Fruit fly (Drosophila melanogaster) whole organism, embryonic: Measurements from ENCODE around the gene brat.

Experiments
- Atf3 ChIP-seq: fragments of 200-800 bp; sonication (Bioruptor generic); optimal IDR thresholded peaks from 3 replicates; lab custom pipeline; 2016; ENCODE audit warnings: missing biosample characterization, missing genetic modification characterization
- C15 ChIP-seq: fragments of 200-800 bp; sonication (Bioruptor generic); IDR thresholded peaks from 3 replicates; pipeline ENCODE4 v1.3.6; 2022; ENCODE audit warnings: missing biosample characterization, missing genetic modification characterization
- CG10565 ChIP-seq: fragments of 200-800 bp; sonication (Bioruptor generic); optimal IDR thresholded peaks from 3 replicates; lab custom pipeline; 2016; ENCODE audit warnings: missing biosample characterization, mild to moderate bottlenecking, missing genetic modification characterization
- CG10959 ChIP-seq: fragments of 200-800 bp; sonication (Bioruptor generic); IDR thresholded peaks from 2 replicates; pipeline ENCODE4 v1.3.6; 2022; ENCODE audit warnings: missing biosample characterization, missing genetic modification characterization
- CG12104 ChIP-seq: fragments of 200-800 bp; sonication (Bioruptor generic); optimal IDR thresholded peaks from 3 replicates; lab custom pipeline; 2016; ENCODE audit warnings: missing biosample characterization, missing genetic modification characterization
- CG12659 ChIP-seq: fragments of 200-800 bp; sonication (Bioruptor generic); optimal IDR thresholded peaks from 3 replicates; lab custom pipeline; 2017; ENCODE audit warnings: mild to moderate bottlenecking, missing biosample characterization, missing genetic modification reagents, missing genetic modification characterization
- CG12942 ChIP-seq: fragments of 200-800 bp; sonication (Bioruptor generic); optimal IDR thresholded peaks from 3 replicates; lab custom pipeline; 2016; ENCODE audit warnings: missing biosample characterization, missing genetic modification characterization
- CG16813 ChIP-seq: fragments of 200-800 bp; sonication (Bioruptor generic); IDR thresholded peaks from 3 replicates; pipeline ENCODE4 v1.3.6; 2022; ENCODE audit warnings: missing biosample characterization, missing genetic modification characterization; ENCODE audit not compliant: partially characterized antibody
- CG16815 ChIP-seq: fragments of 200-800 bp; sonication (Bioruptor generic); optimal IDR thresholded peaks from 3 replicates; lab custom pipeline; 2017; ENCODE audit warnings: missing biosample characterization, mild to moderate bottlenecking, missing genetic modification characterization
- CG17328 ChIP-seq: fragments of 200-800 bp; sonication (Bioruptor generic); IDR thresholded peaks from 2 replicates; pipeline ENCODE4 v1.3.6; 2022; ENCODE audit warnings: missing biosample characterization, missing genetic modification characterization
- CG17829 ChIP-seq: fragments of 200-800 bp; optimal IDR thresholded peaks from 2 replicates; lab custom pipeline; 2019; ENCODE audit warnings: missing biosample characterization, mild to moderate bottlenecking, missing genetic modification characterization, moderate library complexity
- CG18764 ChIP-seq: fragments of 200-800 bp; sonication (Bioruptor generic); optimal IDR thresholded peaks from 3 replicates; lab custom pipeline; 2016; ENCODE audit warnings: missing biosample characterization, missing genetic modification characterization
- CG3838 ChIP-seq: fragments of 200-800 bp; sonication (Bioruptor generic); optimal IDR thresholded peaks from 3 replicates; lab custom pipeline; 2016; ENCODE audit warnings: missing biosample characterization, missing genetic modification characterization
- CG4282 ChIP-seq: fragments of 200-800 bp; sonication (Bioruptor generic); optimal IDR thresholded peaks from 2 replicates; lab custom pipeline; 2016; ENCODE audit warnings: missing biosample characterization, missing genetic modification characterization
- CG43689 ChIP-seq: fragments of 200-800 bp; sonication (Bioruptor generic); IDR thresholded peaks from 2 replicates; pipeline ENCODE4 v1.3.6; 2022; ENCODE audit warnings: missing biosample characterization, missing genetic modification characterization
- CG5953 ChIP-seq: fragments of 200-800 bp; sonication (Bioruptor generic); IDR thresholded peaks from 2 replicates; pipeline ENCODE4 v1.3.6; 2022; ENCODE audit warnings: missing biosample characterization, missing genetic modification characterization
- CG7372 ChIP-seq: fragments of 200-800 bp; sonication (Bioruptor generic); IDR thresholded peaks from 2 replicates; pipeline ENCODE4 v1.3.6; 2022; ENCODE audit warnings: missing biosample characterization, missing genetic modification characterization
- CG7786 ChIP-seq: fragments of 200-800 bp; sonication (Bioruptor generic); optimal IDR thresholded peaks from 2 replicates; lab custom pipeline; 2016; ENCODE audit warnings: missing biosample characterization, missing genetic modification characterization
- CG8290 ChIP-seq, 3 experiments: fragments of 200-800 bp; sonication (Bioruptor generic); optimal IDR thresholded peaks; 2 replicates each; lab custom pipeline; 2016 to 2019; ENCODE audit warnings: missing biosample characterization in 3 of 3, missing genetic modification characterization in 3 of 3, mild to moderate bottlenecking in 2 of 3, moderate library complexity in 1 of 3
- CG8359 ChIP-seq: fragments of 200-800 bp; sonication (Bioruptor generic); optimal IDR thresholded peaks from 2 replicates; lab custom pipeline; 2017; ENCODE audit warnings: missing biosample characterization, mild to moderate bottlenecking, missing genetic modification characterization, borderline replicate concordance
- CG9437 ChIP-seq: fragments of 200-800 bp; sonication (Bioruptor generic); optimal IDR thresholded peaks from 2 replicates; lab custom pipeline; 2018; ENCODE audit warnings: missing biosample characterization, mild to moderate bottlenecking, missing genetic modification characterization
- Chrac-16 ChIP-seq: fragments of 200-800 bp; sonication (Bioruptor generic); optimal IDR thresholded peaks from 3 replicates; lab custom pipeline; 2016; ENCODE audit warnings: missing biosample characterization, missing genetic modification characterization
- CkIIα-i1 ChIP-seq: fragments of 200-800 bp; sonication (Bioruptor generic); IDR thresholded peaks from 2 replicates; pipeline ENCODE4 v1.3.6; 2022; ENCODE audit warnings: missing biosample characterization, missing genetic modification characterization
- CoRest ChIP-seq: fragments of 200-800 bp; sonication (Bioruptor generic); optimal IDR thresholded peaks from 3 replicates; lab custom pipeline; 2018; ENCODE audit warnings: missing biosample characterization, mild to moderate bottlenecking, missing genetic modification characterization, moderate library complexity
- Dp ChIP-seq: fragments of 200-800 bp; sonication (Bioruptor generic); optimal IDR thresholded peaks from 2 replicates; lab custom pipeline; 2018; ENCODE audit warnings: missing biosample characterization, mild to moderate bottlenecking, missing genetic modification characterization, moderate library complexity
- Elba2 ChIP-seq: fragments of 200-800 bp; sonication (Bioruptor generic); optimal IDR thresholded peaks from 3 replicates; lab custom pipeline; 2016; ENCODE audit warnings: missing biosample characterization, missing genetic modification characterization
- Fer3 ChIP-seq: fragments of 200-800 bp; sonication (Bioruptor generic); optimal IDR thresholded peaks from 2 replicates; lab custom pipeline; 2018; ENCODE audit warnings: missing biosample characterization, mild to moderate bottlenecking, missing genetic modification characterization, moderate library complexity
- HLH3B ChIP-seq: fragments of 200-800 bp; sonication (Bioruptor generic); IDR thresholded peaks from 2 replicates; pipeline ENCODE4 v1.3.6; 2022; ENCODE audit warnings: missing biosample characterization, missing genetic modification characterization
- Lhr ChIP-seq: fragments of 200-800 bp; sonication (Bioruptor generic); optimal IDR thresholded peaks from 3 replicates; lab custom pipeline; 2017; ENCODE audit warnings: mild to moderate bottlenecking, missing biosample characterization, missing genetic modification reagents, missing genetic modification characterization
- Nf-YC ChIP-seq: fragments of 200-800 bp; optimal IDR thresholded peaks from 3 replicates; lab custom pipeline; 2019; ENCODE audit warnings: missing biosample characterization, mild to moderate bottlenecking, missing genetic modification characterization, moderate library complexity
- Optix ChIP-seq: fragments of 200-800 bp; sonication (Bioruptor generic); IDR thresholded peaks from 3 replicates; pipeline ENCODE4 v1.3.6; 2022; ENCODE audit warnings: missing biosample characterization, missing genetic modification characterization
- TFAM ChIP-seq: fragments of 200-800 bp; sonication (Bioruptor generic); optimal IDR thresholded peaks from 2 replicates; lab custom pipeline; 2017; ENCODE audit warnings: missing biosample characterization, missing genetic modification characterization, inconsistent platforms
- Vsx1 ChIP-seq: fragments of 200-800 bp; sonication (Bioruptor generic); optimal IDR thresholded peaks from 2 replicates; lab custom pipeline; 2017; ENCODE audit warnings: missing biosample characterization, mild to moderate bottlenecking, missing genetic modification characterization, missing genetic modification reagents
- ab ChIP-seq: fragments of 200-800 bp; sonication (Bioruptor generic); optimal IDR thresholded peaks from 2 replicates; lab custom pipeline; 2016; ENCODE audit warnings: missing biosample characterization, missing genetic modification characterization
- bigmax ChIP-seq: fragments of 200-800 bp; sonication (Bioruptor generic); optimal IDR thresholded peaks from 2 replicates; lab custom pipeline; 2018; ENCODE audit warnings: missing biosample characterization, mild to moderate bottlenecking, missing genetic modification characterization
- cas ChIP-seq: fragments of 200-800 bp; sonication (Bioruptor generic); IDR thresholded peaks from 2 replicates; pipeline ENCODE4 v1.3.6; 2022; ENCODE audit warnings: missing biosample characterization, missing genetic modification characterization
- chinmo ChIP-seq: fragments of 200-800 bp; sonication (Bioruptor generic); IDR thresholded peaks from 4 replicates; pipeline ENCODE4 v1.3.6; 2022; ENCODE audit warnings: missing biosample characterization, missing genetic modification characterization; ENCODE audit not compliant: partially characterized antibody
- crp ChIP-seq, 2 experiments: fragments of 200-800 bp; sonication (Bioruptor generic); optimal IDR thresholded peaks; 2 replicates in 1 of 2; 3 replicates in 1 of 2; lab custom pipeline; 2017; ENCODE audit warnings: missing biosample characterization in 2 of 2, missing genetic modification characterization in 2 of 2, mild to moderate bottlenecking in 1 of 2, moderate library complexity in 1 of 2
- emc ChIP-seq: fragments of 200-800 bp; sonication (Bioruptor generic); optimal IDR thresholded peaks from 2 replicates; lab custom pipeline; 2016; ENCODE audit warnings: missing biosample characterization, missing genetic modification characterization
- grau ChIP-seq: fragments of 200-800 bp; optimal IDR thresholded peaks from 3 replicates; lab custom pipeline; 2019; ENCODE audit warnings: missing biosample characterization, mild to moderate bottlenecking, missing genetic modification characterization, moderate library complexity
- lbe ChIP-seq: fragments of 200-800 bp; sonication (Bioruptor generic); optimal IDR thresholded peaks from 2 replicates; lab custom pipeline; 2016; ENCODE audit warnings: missing biosample characterization, mild to moderate bottlenecking, missing genetic modification characterization
- lov ChIP-seq, 2 experiments: fragments of 200-800 bp in 1 of 2; fragments of >200 bp in 1 of 2; sonication (Bioruptor generic) in 1 of 2; IDR thresholded peaks in 1 of 2; optimal IDR thresholded peaks in 1 of 2; 2 replicates in 1 of 2; 3 replicates in 1 of 2; pipeline versions ENCODE4 v1.3.6 to Lab custom; 2017 to 2022; ENCODE audit warnings: missing biosample characterization in 1 of 2, missing genetic modification characterization in 1 of 2
- nerfin-2 ChIP-seq: fragments of 200-800 bp; sonication (Bioruptor generic); IDR thresholded peaks from 2 replicates; pipeline ENCODE4 v1.3.6; 2022; ENCODE audit warnings: missing biosample characterization, missing genetic modification characterization; ENCODE audit not compliant: partially characterized antibody
- rib ChIP-seq: fragments of 200-800 bp; sonication (Bioruptor generic); IDR thresholded peaks from 2 replicates; pipeline ENCODE4 v1.3.6; 2022; ENCODE audit warnings: missing biosample characterization, missing genetic modification characterization
- run ChIP-seq: fragments of 200-800 bp; sonication (Bioruptor generic); optimal IDR thresholded peaks from 3 replicates; lab custom pipeline; 2018; ENCODE audit warnings: missing biosample characterization, mild to moderate bottlenecking, missing genetic modification characterization
- schlank ChIP-seq: fragments of 200-800 bp; sonication (Bioruptor generic); optimal IDR thresholded peaks from 2 replicates; lab custom pipeline; 2018; ENCODE audit warnings: missing biosample characterization, mild to moderate bottlenecking, missing genetic modification characterization
- unc-4 ChIP-seq: fragments of 200-800 bp; sonication (Bioruptor generic); IDR thresholded peaks from 2 replicates; pipeline ENCODE4 v1.3.6; 2022; ENCODE audit warnings: missing biosample characterization, missing genetic modification characterization; ENCODE audit not compliant: partially characterized antibody
- usp ChIP-seq: fragments of >200 bp; optimal IDR thresholded peaks from 2 replicates; lab custom pipeline; 2017; ENCODE audit warnings: missing biosample characterization, missing genetic modification characterization

Gene brat

DNA sequence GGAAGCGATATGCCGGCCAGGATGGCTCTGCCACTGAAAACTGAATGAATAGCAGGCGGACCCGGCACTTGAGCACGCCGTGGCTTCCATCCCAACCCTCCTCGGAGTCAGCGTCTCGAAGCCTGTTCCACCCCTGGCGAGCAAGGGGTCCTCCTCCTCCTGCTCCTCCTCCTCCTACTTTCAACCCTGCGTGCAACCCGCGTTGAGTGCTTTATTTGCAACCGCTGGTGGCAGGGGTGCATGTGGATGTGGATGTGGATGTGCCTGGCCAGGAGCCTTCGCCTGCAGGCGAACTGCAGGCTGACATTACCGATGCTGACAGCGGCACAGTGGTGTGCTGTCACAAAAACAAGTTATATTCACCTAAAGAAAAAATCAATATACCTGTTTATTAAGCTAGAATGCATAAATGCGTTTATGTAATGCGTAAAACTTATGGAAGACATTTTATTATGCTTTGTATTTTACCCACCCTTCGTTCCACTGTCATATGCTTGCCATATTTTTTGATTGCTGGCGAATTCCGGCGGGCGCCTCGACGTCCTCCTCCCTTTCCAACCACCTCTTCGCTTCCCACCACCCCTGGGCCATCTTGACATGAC is 62.9 kb downstream of the brat start (continued):
- TF ChIP-seq CG17829 (peak; percentile 60), CG18764 (GFP tag; lab: Kevin White, UChicago) (peak; percentile 22), lbe (peak; percentile 44), CoRest (tag; lab: Kevin White, UChicago) (peak; percentile 50), CG7786 (peak; percentile 38), CG12104 (GFP tag; lab: Kevin White, UChicago) (no peak), grau (tag; lab: Kevin White, UChicago) (peak; percentile 60), CG10959 (peak; percentile 79), crp (GFP tag; optimal IDR thresholded peaks at IDR 0.05; lab: Kevin White, UChicago) (no peak), TFAM (GFP tag; lab: Kevin White, UChicago) (peak; percentile 2), CG16815 (GFP tag; lab: Kevin White, UChicago) (peak; percentile 53), HLH3B (GFP tag; lab: Robert Waterston, UW) (peak; percentile 79), schlank (tag; lab: Kevin White, UChicago) (no peak), nerfin-2 (GFP tag; lab: Robert Waterston, UW) (no peak), Chrac-16 (GFP tag; lab: Kevin White, UChicago) (peak; percentile 51), CG12659 (peak; percentile 25), bigmax (GFP tag; lab: Kevin White, UChicago) (no peak), unc-4 (GFP tag; lab: Robert Waterston, UW) (no peak), CG8290 (GFP tag; optimal IDR thresholded peaks at IDR 0.05; lab: Kevin White, UChicago) (no peak), CG8290 (tag; optimal IDR thresholded peaks at IDR 0.05; lab: Kevin White, UChicago) (peak in 1 of 2 experiments; percentile 43), CG8359 (peak; percentile 32), chinmo (GFP tag; lab: Robert Waterston, UW) (0 out of 4 replicates have a peak, but pooled peaks have one; percentile 16), CG16813 (GFP tag; lab: Robert Waterston, UW) (no peak), Optix (GFP tag; lab: Robert Waterston, UW) (peak; percentile 69; the same call in 2 of the 3 replicates), CG17328 (GFP tag; lab: Robert Waterston, UW) (peak; percentile 83), CG43689 (GFP tag; lab: Robert Waterston, UW) (no peak), lov (optimal IDR thresholded peaks at IDR 0.05; lab: Kevin White, UChicago) (no peak), lov (GFP tag; IDR thresholded peaks at IDR 0.05; lab: Robert Waterston, UW) (no peak; the same call in 2 of the 3 replicates), CG3838 (GFP tag; lab: Kevin White, UChicago) (no peak), run (tag; lab: Kevin White, UChicago) (peak; percentile 10), Vsx1 (GFP tag; lab: Kevin White, UChicago) (no peak), Elba2 (no peak), C15 (GFP tag; lab: Robert Waterston, UW) (no peak), CG5953 (no peak), CG7372 (peak; percentile 25; the same call in 1 of the 2 replicates), cas (GFP tag; lab: Robert Waterston, UW) (peak; percentile 29; the same call in 1 of the 2 replicates), CkIIα-i1 (GFP tag; lab: Robert Waterston, UW) (no peak), ab (GFP tag; lab: Kevin White, UChicago) (no peak), rib (no peak), CG12942 (GFP tag; lab: Kevin White, UChicago) (peak; percentile 37), CG10565 (no peak), Nf-YC (tag; lab: Kevin White, UChicago) (no peak), Lhr (GFP tag; lab: Kevin White, UChicago) (peak; percentile 27), CG9437 (GFP tag; lab: Kevin White, UChicago) (peak; percentile 25), Dp (GFP tag; lab: Kevin White, UChicago) (no peak), Atf3 (GFP tag; lab: Kevin White, UChicago) (peak; percentile 34), Fer3 (tag; lab: Kevin White, UChicago) (peak; percentile 24), usp (GFP tag; lab: Kevin White, UChicago) (no peak), CG4282 (GFP tag; lab: Kevin White, UChicago) (peak; percentile 79), emc (GFP tag; lab: Kevin White, UChicago) (no peak)
